Worm (Caenorhabditis elegans): Measurements from ENCODE around the gene lir-1.

ce11 chrII:7720479-7720878 is 48.7 kb downstream of the lir-1 start:
- no peak for TF ChIP-seq him-1 (tag; optimal IDR thresholded peaks at IDR 0.05)
- no peak for TF ChIP-seq W03F9.2 (tag; optimal IDR thresholded peaks at IDR 0.05)
- TF ChIP-seq dao-5 (tag; optimal IDR thresholded peaks at IDR 0.05), result no peak
